Worm (Caenorhabditis elegans) whole organism, early embryonic: ENCODE measurements around the gene F59F3.6.

Source experiments
- B0310.2 ChIP-seq: sonication (generic microtip); optimal IDR thresholded peaks from 2 replicates; lab custom pipeline; 2016; ENCODE audit warnings: mild to moderate bottlenecking, missing genetic modification characterization, missing compliant biosample characterization
- F13C5.2 ChIP-seq: sonication (generic microtip); optimal IDR thresholded peaks from 2 replicates; lab custom pipeline; 2017; ENCODE audit warnings: mild to moderate bottlenecking, missing genetic modification characterization, inconsistent platforms, missing compliant biosample characterization
- aly-1 ChIP-seq: sonication (generic microtip); optimal IDR thresholded peaks from 2 replicates; lab custom pipeline; 2016; ENCODE audit warnings: missing genetic modification characterization, missing compliant biosample characterization
- ama-1 ChIP-seq: fragments of 150-350 bp; optimal IDR thresholded peaks from 2 replicates; lab custom pipeline; 2014
- ceh-13 ChIP-seq: fragments of 200-800 bp; sonication (Bioruptor generic); optimal IDR thresholded peaks from 2 replicates; lab custom pipeline; 2018; ENCODE audit warnings: mild to moderate bottlenecking, missing genetic modification characterization, missing compliant biosample characterization
- ceh-36 ChIP-seq: sonication (generic microtip); optimal IDR thresholded peaks from 2 replicates; lab custom pipeline; 2016; ENCODE audit warnings: missing genetic modification characterization, inconsistent platforms, missing compliant biosample characterization
- ets-7 ChIP-seq: sonication (generic microtip); optimal IDR thresholded peaks from 2 replicates; lab custom pipeline; 2016; ENCODE audit warnings: missing genotype, missing genetic modification characterization, missing compliant biosample characterization
- flt-1 ChIP-seq: fragments of 200-800 bp; sonication (Bioruptor generic); IDR thresholded peaks from 2 replicates; pipeline ENCODE4 v1.3.6; 2022; ENCODE audit warnings: missing genetic modification characterization, missing compliant biosample characterization
- hmbx-1 ChIP-seq: sonication (generic microtip); optimal IDR thresholded peaks from 2 replicates; lab custom pipeline; 2016; ENCODE audit warnings: mild to moderate bottlenecking, missing genetic modification characterization, missing compliant biosample characterization
- hmg-4 ChIP-seq: fragments of 200-800 bp; sonication (Bioruptor generic); optimal IDR thresholded peaks from 2 replicates; lab custom pipeline; 2018; ENCODE audit warnings: mild to moderate bottlenecking, missing genetic modification characterization, missing compliant biosample characterization
- hnd-1 ChIP-seq: sonication (generic microtip); optimal IDR thresholded peaks from 2 replicates; lab custom pipeline; 2016; ENCODE audit warnings: missing genetic modification characterization, missing compliant biosample characterization
- pes-1 ChIP-seq: fragments of 200-800 bp; sonication (Bioruptor generic); IDR thresholded peaks from 2 replicates; pipeline ENCODE4 v1.3.6; 2022; ENCODE audit warnings: missing genetic modification reagents, missing genetic modification characterization, missing compliant biosample characterization
- scrt-1 ChIP-seq: fragments of 200-800 bp; sonication (Bioruptor generic); IDR thresholded peaks from 2 replicates; pipeline ENCODE4 v1.3.6; 2022; ENCODE audit warnings: missing genetic modification characterization, missing compliant biosample characterization
- sea-1 ChIP-seq: fragments of 200-800 bp; sonication (Bioruptor generic); conservative IDR thresholded peaks from 2 replicates; pipeline ENCODE4 v1.3.6; 2022; ENCODE audit warnings: missing genetic modification characterization, missing compliant biosample characterization
- tbx-11 ChIP-seq: fragments of 200-800 bp; sonication (Bioruptor generic); IDR thresholded peaks from 2 replicates; pipeline ENCODE4 v1.3.6; 2022; ENCODE audit warnings: missing genetic modification characterization, missing compliant biosample characterization
- tbx-37 ChIP-seq: fragments of 200-800 bp; sonication (Bioruptor generic); conservative IDR thresholded peaks from 2 replicates; pipeline ENCODE4 v1.3.6; 2022; ENCODE audit warnings: missing genetic modification reagents, missing genetic modification characterization, missing compliant biosample characterization
- tra-4 ChIP-seq: sonication (generic microtip); optimal IDR thresholded peaks from 2 replicates; lab custom pipeline; 2017; ENCODE audit warnings: missing genetic modification characterization, missing compliant biosample characterization

Gene F59F3.6

DNA sequence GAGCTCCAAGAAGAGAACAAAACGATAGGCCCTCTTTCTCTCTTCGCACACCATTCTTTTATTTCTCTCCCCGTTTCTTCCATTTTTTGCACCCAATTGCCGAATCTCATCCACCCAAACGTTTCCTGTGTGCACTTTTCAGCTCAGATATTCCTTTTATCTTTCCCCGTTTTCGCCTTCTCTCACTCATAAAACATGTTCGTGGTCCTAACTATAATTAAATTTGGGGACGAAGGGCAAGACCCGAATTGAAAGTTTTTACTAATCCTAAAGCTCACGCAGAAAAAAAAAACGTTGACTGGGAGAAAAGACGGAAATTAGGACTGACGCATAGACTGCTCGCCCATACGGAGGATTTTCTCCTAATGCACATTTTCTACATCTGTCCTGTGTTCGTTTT lies 33.6 kb downstream of the F59F3.6 start:
- TF ChIP-seq hmg-4 (GFP tag; lab: Kevin White, UChicago) (no peak), tbx-37 (no peak), scrt-1 (GFP tag; lab: Robert Waterston, UW) (no peak), ama-1 (lab: Kevin White, UChicago) (no peak), hnd-1 (tag; lab: Kevin White, UChicago) (no peak)

DNA sequence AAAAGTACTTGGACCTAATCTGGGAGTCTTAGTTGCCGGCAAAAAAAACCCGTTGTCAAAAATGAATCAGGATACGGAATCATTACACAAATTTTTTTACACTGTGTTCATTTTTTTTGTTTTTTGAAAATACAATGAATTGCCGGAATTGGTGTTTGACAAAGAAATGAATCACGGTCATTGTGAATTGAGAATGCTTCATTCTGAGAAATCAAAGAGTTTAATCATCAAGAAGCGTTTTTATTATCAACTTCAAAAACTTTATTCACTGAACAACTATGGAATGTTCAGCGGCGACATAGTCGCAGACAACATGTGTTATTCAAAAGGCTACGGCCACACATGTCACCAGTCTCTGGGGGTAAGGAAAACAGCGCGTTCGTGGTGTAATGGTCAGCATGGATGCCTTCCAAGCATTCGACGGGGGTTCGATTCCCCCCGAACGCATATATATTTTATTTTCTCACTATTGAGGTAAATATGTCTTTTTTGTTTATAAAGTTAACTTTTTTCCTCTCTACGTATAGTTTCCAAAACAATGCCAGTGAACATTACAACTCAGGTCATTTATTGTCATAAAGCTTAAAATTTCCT lies 35.5 kb downstream of the F59F3.6 start, which contains the start of gene nas-10:
TSS of gene nas-10 (minus strand) at position 51 of the 594 bp plus-strand sequence.
- TF ChIP-seq ets-7: peak; percentile 79
- peak; percentile 71 for TF ChIP-seq hnd-1 (tag; lab: Kevin White, UChicago)
- peak; percentile 79 for TF ChIP-seq ceh-13 (GFP tag; lab: Kevin White, UChicago)
- TF ChIP-seq hmg-4 (GFP tag; lab: Kevin White, UChicago): peak; percentile 88
- peak; percentile 89; the same call in 1 of the 2 replicates for TF ChIP-seq flt-1 (GFP tag; lab: Robert Waterston, UW)
- TF ChIP-seq aly-1 (tag; lab: Kevin White, UChicago): peak; percentile 78
- TF ChIP-seq pes-1: no peak
- peak; percentile 89 for TF ChIP-seq F13C5.2 (tag; lab: Kevin White, UChicago)
- peak; percentile 87 for TF ChIP-seq sea-1 (GFP tag; lab: Robert Waterston, UW)
- peak; percentile 92 for TF ChIP-seq tbx-37
- TF ChIP-seq hmbx-1 (tag; lab: Kevin White, UChicago): peak; percentile 45
- TF ChIP-seq scrt-1 (GFP tag; lab: Robert Waterston, UW): peak; percentile 91
- no peak for TF ChIP-seq ama-1 (lab: Kevin White, UChicago)
- TF ChIP-seq ceh-36 (tag; lab: Kevin White, UChicago): peak; percentile 81
- TF ChIP-seq B0310.2 (tag; lab: Kevin White, UChicago): peak; percentile 76
- peak; percentile 16 for TF ChIP-seq tra-4 (tag; lab: Kevin White, UChicago)
- peak; percentile 87 for TF ChIP-seq tbx-11 (GFP tag; lab: Robert Waterston, UW)

DNA sequence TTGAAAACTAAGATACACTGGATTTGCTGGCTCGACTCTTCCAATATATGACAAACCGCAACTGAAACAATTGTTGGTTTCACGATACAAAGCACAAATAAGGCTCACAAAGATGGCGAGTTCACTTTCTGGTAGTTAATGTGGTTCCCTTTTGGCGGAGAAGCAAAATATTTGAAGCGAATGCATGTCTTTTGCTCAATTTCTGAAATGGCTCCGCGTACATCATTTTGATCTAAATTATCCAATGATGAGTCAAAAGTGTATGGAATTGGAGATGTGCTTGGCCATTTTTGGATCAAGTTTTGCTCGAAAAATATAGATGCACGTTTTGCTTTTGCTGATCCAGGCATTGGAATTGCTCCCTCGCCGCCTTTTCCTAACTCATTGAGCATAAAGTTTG lies 37.4 kb downstream of the F59F3.6 start:
- no peak for TF ChIP-seq flt-1 (GFP tag; lab: Robert Waterston, UW)
- TF ChIP-seq F13C5.2 (tag; lab: Kevin White, UChicago): no peak
- TF ChIP-seq ama-1 (lab: Kevin White, UChicago): no peak
- TF ChIP-seq tbx-11 (GFP tag; lab: Robert Waterston, UW): no peak
- TF ChIP-seq aly-1 (tag; lab: Kevin White, UChicago): no peak
- TF ChIP-seq hmbx-1 (tag; lab: Kevin White, UChicago): no peak
- TF ChIP-seq ceh-13 (GFP tag; lab: Kevin White, UChicago): no peak
- no peak for TF ChIP-seq pes-1
- no peak for TF ChIP-seq scrt-1 (GFP tag; lab: Robert Waterston, UW)
- no peak for TF ChIP-seq hnd-1 (tag; lab: Kevin White, UChicago)
- no peak for TF ChIP-seq sea-1 (GFP tag; lab: Robert Waterston, UW)
- TF ChIP-seq ceh-36 (tag; lab: Kevin White, UChicago): no peak

DNA sequence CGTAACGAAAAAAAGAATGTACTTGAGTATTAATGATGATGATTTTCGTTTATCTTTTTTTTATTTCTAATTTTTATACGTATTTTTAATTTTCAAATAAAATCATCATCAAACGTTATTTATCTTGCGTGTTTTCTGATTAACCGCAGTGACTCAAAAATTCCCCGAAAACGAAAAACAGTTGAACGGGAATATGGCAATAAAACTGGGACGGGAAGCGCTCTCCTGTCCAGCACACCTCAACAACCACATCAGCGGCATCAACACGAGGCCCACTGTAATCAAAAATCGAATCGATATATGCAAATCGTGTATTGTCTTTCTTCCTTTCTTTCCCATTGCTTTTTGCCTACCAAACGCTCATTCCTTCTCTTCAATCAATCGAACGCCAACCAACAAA lies 39.9 kb downstream of the F59F3.6 start, which contains the start of gene K09C8.2:
TSS of gene K09C8.2 (plus strand) at position 301 of the 400 bp plus-strand sequence.
- TF ChIP-seq ceh-36 (tag; lab: Kevin White, UChicago) (no peak), tbx-37 (no peak), flt-1 (GFP tag; lab: Robert Waterston, UW) (no peak), ets-7 (no peak), tbx-11 (GFP tag; lab: Robert Waterston, UW) (no peak)

DNA sequence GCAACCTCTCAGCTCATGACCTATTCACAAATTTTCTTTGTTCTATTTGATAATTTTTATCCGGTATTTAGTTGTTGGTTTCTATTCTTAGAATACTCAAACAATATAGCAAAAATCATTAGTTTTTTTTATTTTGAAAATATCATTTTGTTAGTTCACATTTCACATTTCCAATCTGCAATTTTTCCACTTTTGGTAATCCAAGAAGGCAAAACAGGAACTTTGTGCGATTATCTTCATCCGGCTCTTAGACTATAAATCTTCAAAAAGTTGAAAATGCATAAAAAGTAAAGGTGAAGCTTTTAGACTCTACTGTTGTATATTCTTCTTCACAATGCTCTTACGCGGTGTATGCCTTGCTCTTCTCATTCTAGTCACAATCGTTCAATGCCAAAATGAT lies 40.6 kb downstream of the F59F3.6 start, which contains the start of gene nlp-19:
TSS of gene nlp-19 (plus strand) at position 301 of the 400 bp plus-strand sequence.
- no peak for TF ChIP-seq ama-1 (lab: Kevin White, UChicago)
- no peak for TF ChIP-seq scrt-1 (GFP tag; lab: Robert Waterston, UW)
- no peak for TF ChIP-seq sea-1 (GFP tag; lab: Robert Waterston, UW)
- no peak for TF ChIP-seq hmg-4 (GFP tag; lab: Kevin White, UChicago)
- no peak for TF ChIP-seq tra-4 (tag; lab: Kevin White, UChicago)
- TF ChIP-seq tbx-11 (GFP tag; lab: Robert Waterston, UW): no peak
- TF ChIP-seq pes-1: no peak

DNA sequence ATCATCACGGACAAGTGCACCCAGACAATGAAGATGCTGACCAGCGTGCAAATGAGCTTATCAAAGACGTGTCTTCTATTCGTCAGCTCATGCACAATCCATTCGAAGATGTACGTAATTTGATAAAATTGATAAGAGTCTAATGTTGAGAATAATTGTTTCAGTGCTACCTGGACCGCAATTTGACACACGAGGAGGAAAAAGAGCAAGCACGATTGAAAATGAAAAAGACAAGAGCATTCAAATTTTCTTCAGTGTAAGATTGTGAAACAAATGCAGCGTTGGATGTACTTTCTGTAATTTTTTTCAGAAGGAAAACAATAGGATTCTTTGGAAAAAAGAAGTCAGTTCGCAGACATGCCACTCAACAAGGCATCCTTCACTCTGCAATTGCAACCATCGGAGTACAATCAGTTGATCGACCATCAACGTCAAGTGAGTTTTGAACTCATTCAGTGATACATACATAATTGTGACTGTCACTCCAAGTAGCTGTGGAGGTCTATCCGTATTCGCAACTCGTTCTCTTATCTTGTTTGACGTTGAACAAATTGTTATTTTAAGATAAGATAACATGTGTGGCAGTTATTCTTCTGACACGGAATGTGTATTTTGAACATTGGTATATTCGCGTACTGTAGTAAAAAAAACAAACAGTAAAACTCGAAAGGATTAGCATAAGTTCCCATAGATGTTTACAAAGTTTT lies 42.0 kb downstream of the F59F3.6 start:
- no peak for TF ChIP-seq hmg-4 (GFP tag; lab: Kevin White, UChicago)
- TF ChIP-seq ama-1 (lab: Kevin White, UChicago): no peak
- TF ChIP-seq pes-1: no peak
- no peak for TF ChIP-seq ceh-36 (tag; lab: Kevin White, UChicago)
- TF ChIP-seq aly-1 (tag; lab: Kevin White, UChicago): no peak
- no peak for TF ChIP-seq hnd-1 (tag; lab: Kevin White, UChicago)
- TF ChIP-seq ets-7: no peak
- no peak for TF ChIP-seq hmbx-1 (tag; lab: Kevin White, UChicago)
- TF ChIP-seq tbx-37: no peak
- TF ChIP-seq tra-4 (tag; lab: Kevin White, UChicago): no peak
- no peak for TF ChIP-seq tbx-11 (GFP tag; lab: Robert Waterston, UW)
- TF ChIP-seq flt-1 (GFP tag; lab: Robert Waterston, UW): no peak
- TF ChIP-seq B0310.2 (tag; lab: Kevin White, UChicago): no peak
- no peak for TF ChIP-seq ceh-13 (GFP tag; lab: Kevin White, UChicago)
- no peak for TF ChIP-seq F13C5.2 (tag; lab: Kevin White, UChicago)
- no peak for TF ChIP-seq scrt-1 (GFP tag; lab: Robert Waterston, UW)
- TF ChIP-seq sea-1 (GFP tag; lab: Robert Waterston, UW): no peak

DNA sequence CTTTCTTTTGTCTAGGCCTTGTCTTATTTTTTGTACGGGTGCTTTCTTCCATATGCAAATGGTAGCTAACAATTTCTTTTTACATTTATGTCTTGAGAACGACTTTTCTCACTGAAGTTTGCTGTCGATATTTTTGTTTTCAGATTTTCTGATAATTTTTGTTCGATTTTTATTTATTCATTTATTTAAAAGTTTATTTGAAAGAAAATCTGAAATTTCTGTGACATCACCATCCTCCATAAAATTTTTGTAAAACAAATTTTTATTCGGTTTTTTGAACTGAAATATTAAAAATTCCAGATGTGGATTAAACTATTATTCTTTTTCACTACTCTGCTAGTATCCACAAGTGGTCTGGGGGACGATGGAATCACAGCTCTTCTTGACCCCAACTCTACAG lies 45.2 kb downstream of the F59F3.6 start, which contains the start of gene pbo-4:
TSS of gene pbo-4 (plus strand) at position 301 of the 400 bp plus-strand sequence.
- TF ChIP-seq pes-1: no peak
- TF ChIP-seq tbx-37: no peak
- TF ChIP-seq F13C5.2 (tag; lab: Kevin White, UChicago): no peak
- no peak for TF ChIP-seq tbx-11 (GFP tag; lab: Robert Waterston, UW)
- no peak for TF ChIP-seq B0310.2 (tag; lab: Kevin White, UChicago)
- TF ChIP-seq scrt-1 (GFP tag; lab: Robert Waterston, UW): no peak
- no peak for TF ChIP-seq flt-1 (GFP tag; lab: Robert Waterston, UW)
- TF ChIP-seq sea-1 (GFP tag; lab: Robert Waterston, UW): no peak
- no peak for TF ChIP-seq ama-1 (lab: Kevin White, UChicago)
- no peak for TF ChIP-seq ceh-36 (tag; lab: Kevin White, UChicago)
- no peak for TF ChIP-seq aly-1 (tag; lab: Kevin White, UChicago)
- TF ChIP-seq hnd-1 (tag; lab: Kevin White, UChicago): no peak
- TF ChIP-seq ceh-13 (GFP tag; lab: Kevin White, UChicago): no peak
